Fruit fly (Drosophila melanogaster): ENCODE data around the gene CG7148.

dm6 chr3L:21808003-21808530 is 24.0 kb downstream of the CG7148 start:
- TF ChIP-seq CG31441 (GFP tag; IDR thresholded peaks at IDR 0.05) (peak; percentile 82), slou (GFP tag; optimal IDR thresholded peaks at IDR 0.05) (no peak), rib (GFP tag; IDR thresholded peaks at IDR 0.05) (no peak)
